Worm (Caenorhabditis elegans) whole organism, L1 larva: ENCODE measurements around the gene fbxa-196.

Experiments used
- C04F5.9 ChIP-seq: sonication (generic microtip); optimal IDR thresholded peaks from 2 replicates; lab custom pipeline; 2016; ENCODE audit warnings: missing genetic modification characterization, missing compliant biosample characterization
- C16A3.4 ChIP-seq: fragments of 150-350 bp; optimal IDR thresholded peaks from 2 replicates; lab custom pipeline; 2014; ENCODE audit warnings: missing biosample characterization, missing genetic modification characterization
- C34B4.2 ChIP-seq: sonication (generic microtip); optimal IDR thresholded peaks from 2 replicates; lab custom pipeline; 2017; ENCODE audit warnings: mild to moderate bottlenecking, missing genetic modification characterization, missing compliant biosample characterization
- F16B12.6 ChIP-seq: fragments of 150-350 bp; optimal IDR thresholded peaks from 2 replicates; lab custom pipeline; 2014; ENCODE audit warnings: missing biosample characterization, missing genetic modification characterization
- alr-1 ChIP-seq: fragments of 200-800 bp; sonication (Bioruptor generic); optimal IDR thresholded peaks from 2 replicates; lab custom pipeline; 2018; ENCODE audit warnings: borderline replicate concordance, mild to moderate bottlenecking, missing genetic modification characterization, missing compliant biosample characterization
- ama-1 ChIP-seq: fragments of 150-350 bp; optimal IDR thresholded peaks from 2 replicates; lab custom pipeline; 2014
- ceh-82 ChIP-seq, 3 experiments: fragments of 150-350 bp in 1 of 3; sonication (generic microtip) in 2 of 3; optimal IDR thresholded peaks; 2 replicates each; lab custom pipeline; 2014 to 2017; ENCODE audit warnings: missing biosample characterization in 3 of 3, missing genetic modification characterization in 3 of 3
- ceh-90 ChIP-seq: sonication (generic microtip); optimal IDR thresholded peaks from 2 replicates; lab custom pipeline; 2016; ENCODE audit warnings: missing genetic modification characterization, missing compliant biosample characterization
- dpl-1 ChIP-seq, 3 experiments: fragments of 150-350 bp in 2 of 3; sonication (generic microtip) in 1 of 3; optimal IDR thresholded peaks; 2 replicates each; lab custom pipeline; 2014 to 2017; ENCODE audit warnings: missing biosample characterization in 3 of 3, missing genetic modification characterization in 3 of 3, missing genetic modification reagents in 3 of 3
- dsc-1 ChIP-seq: sonication (generic microtip); optimal IDR thresholded peaks from 2 replicates; lab custom pipeline; 2016; ENCODE audit warnings: mild to moderate bottlenecking, missing genetic modification characterization, missing compliant biosample characterization
- egl-13 ChIP-seq: sonication (generic microtip); optimal IDR thresholded peaks from 2 replicates; lab custom pipeline; 2016; ENCODE audit warnings: missing genotype, missing genetic modification reagents, missing genetic modification characterization, missing compliant biosample characterization
- elt-2 ChIP-seq: sonication (generic microtip); optimal IDR thresholded peaks from 2 replicates; lab custom pipeline; 2016; ENCODE audit warnings: missing genetic modification characterization, mild to moderate bottlenecking, inconsistent platforms, missing compliant biosample characterization, missing genetic modification reagents
- elt-3 ChIP-seq, 6 experiments: fragments of 150-350 bp in 1 of 6; sonication (generic microtip); optimal IDR thresholded peaks; 2 replicates each; lab custom pipeline; 2017 to 2018; ENCODE audit warnings: missing biosample characterization in 6 of 6, missing genetic modification characterization in 6 of 6, inconsistent platforms in 1 of 6
- fos-1 ChIP-seq: fragments of 150-350 bp; optimal IDR thresholded peaks from 2 replicates; lab custom pipeline; 2014; ENCODE audit warnings: missing biosample characterization, missing genetic modification characterization
- hlh-17 ChIP-seq: fragments of 200-800 bp; sonication (Bioruptor generic); optimal IDR thresholded peaks from 2 replicates; lab custom pipeline; 2018; ENCODE audit warnings: missing genetic modification characterization, mild to moderate bottlenecking, missing compliant biosample characterization, moderate library complexity, borderline replicate concordance
- isw-1 ChIP-seq: fragments of 200-800 bp; sonication (Bioruptor generic); IDR thresholded peaks from 2 replicates; pipeline ENCODE4 v1.3.6; 2022; ENCODE audit warnings: missing genetic modification characterization, missing compliant biosample characterization
- lin-13 ChIP-seq: fragments of 150-350 bp; optimal IDR thresholded peaks from 2 replicates; lab custom pipeline; 2014; ENCODE audit warnings: missing biosample characterization, missing genetic modification reagents, missing genetic modification characterization
- lin-35 ChIP-seq, 2 experiments: fragments of 150-350 bp; optimal IDR thresholded peaks; 2 replicates each; lab custom pipeline; 2014; ENCODE audit warnings: missing biosample characterization in 2 of 2, missing genetic modification characterization in 2 of 2, missing genetic modification reagents in 2 of 2
- lin-39 ChIP-seq: fragments of 150-350 bp; optimal IDR thresholded peaks from 2 replicates; lab custom pipeline; 2014; ENCODE audit warnings: missing biosample characterization, missing genetic modification reagents, missing genetic modification characterization
- lir-3 ChIP-seq: sonication (generic microtip); optimal IDR thresholded peaks from 2 replicates; lab custom pipeline; 2016; ENCODE audit warnings: mild to moderate bottlenecking, missing genetic modification characterization, moderate library complexity, missing compliant biosample characterization; ENCODE audit not compliant: poor library complexity
- mdl-1 ChIP-seq, 2 experiments: fragments of 150-350 bp; optimal IDR thresholded peaks; 2 replicates each; lab custom pipeline; 2014 to 2017; ENCODE audit warnings: missing biosample characterization in 2 of 2, missing genetic modification characterization in 2 of 2, inconsistent platforms in 1 of 2
- mef-2 ChIP-seq: fragments of 150-350 bp; optimal IDR thresholded peaks from 2 replicates; lab custom pipeline; 2014; ENCODE audit warnings: missing biosample characterization, missing genetic modification characterization
- nhr-11 ChIP-seq: fragments of 150-350 bp; optimal IDR thresholded peaks from 2 replicates; lab custom pipeline; 2014; ENCODE audit warnings: missing biosample characterization, missing genetic modification characterization
- nhr-12 ChIP-seq: sonication (generic microtip); optimal IDR thresholded peaks from 2 replicates; lab custom pipeline; 2017; ENCODE audit warnings: missing biosample characterization, missing genetic modification characterization
- nhr-19 ChIP-seq: fragments of 200-800 bp; sonication (Bioruptor generic); conservative IDR thresholded peaks from 2 replicates; pipeline ENCODE4 v1.3.6; 2022; ENCODE audit warnings: missing genetic modification characterization, missing compliant biosample characterization
- nhr-20 ChIP-seq: sonication (generic microtip); optimal IDR thresholded peaks from 2 replicates; lab custom pipeline; 2016; ENCODE audit warnings: mild to moderate bottlenecking, missing genetic modification characterization, missing compliant biosample characterization
- nhr-237 ChIP-seq: fragments of 150-350 bp; optimal IDR thresholded peaks from 2 replicates; lab custom pipeline; 2014; ENCODE audit warnings: missing biosample characterization, missing genetic modification characterization
- nhr-28 ChIP-seq: fragments of 150-350 bp; optimal IDR thresholded peaks from 2 replicates; lab custom pipeline; 2014; ENCODE audit warnings: missing biosample characterization, missing genetic modification characterization
- nhr-47 ChIP-seq: sonication (generic microtip); optimal IDR thresholded peaks from 2 replicates; lab custom pipeline; 2016; ENCODE audit warnings: mild to moderate bottlenecking, missing genetic modification characterization, moderate library complexity, missing compliant biosample characterization
- nhr-71 ChIP-seq: sonication (generic microtip); optimal IDR thresholded peaks from 2 replicates; lab custom pipeline; 2016; ENCODE audit warnings: mild to moderate bottlenecking, missing genetic modification characterization, moderate library complexity, missing compliant biosample characterization
- nhr-84 ChIP-seq: sonication (generic microtip); optimal IDR thresholded peaks from 2 replicates; lab custom pipeline; 2017; ENCODE audit warnings: missing biosample characterization, missing genetic modification characterization
- nhr-90 ChIP-seq: sonication (generic microtip); optimal IDR thresholded peaks from 2 replicates; lab custom pipeline; 2016; ENCODE audit warnings: mild to moderate bottlenecking, missing genetic modification characterization, missing compliant biosample characterization; ENCODE audit not compliant: poor library complexity
- pax-3 ChIP-seq: fragments of 200-800 bp; sonication (Bioruptor generic); optimal IDR thresholded peaks from 2 replicates; lab custom pipeline; 2018; ENCODE audit warnings: mild to moderate bottlenecking, missing genetic modification characterization, moderate library complexity, missing compliant biosample characterization
- rnt-1 ChIP-seq: sonication (generic microtip); optimal IDR thresholded peaks from 2 replicates; lab custom pipeline; 2016; ENCODE audit warnings: mild to moderate bottlenecking, missing genetic modification characterization, moderate library complexity, missing compliant biosample characterization
- skn-1 ChIP-seq: fragments of 150-350 bp; optimal IDR thresholded peaks from 2 replicates; lab custom pipeline; 2014; ENCODE audit warnings: missing biosample characterization, missing genetic modification characterization
- snpc-4 ChIP-seq: fragments of 150-350 bp; optimal IDR thresholded peaks from 2 replicates; lab custom pipeline; 2014; ENCODE audit warnings: missing biosample characterization, missing genetic modification characterization
- sptf-1 ChIP-seq: fragments of 150-350 bp; optimal IDR thresholded peaks from 2 replicates; lab custom pipeline; 2014; ENCODE audit warnings: missing biosample characterization, missing genetic modification characterization
- unc-130 ChIP-seq: fragments of 150-350 bp; optimal IDR thresholded peaks from 2 replicates; lab custom pipeline; 2017; ENCODE audit warnings: missing biosample characterization, missing genetic modification characterization, inconsistent platforms
- unc-62 ChIP-seq: fragments of 150-350 bp; optimal IDR thresholded peaks from 2 replicates; lab custom pipeline; 2014; ENCODE audit warnings: missing biosample characterization, missing genetic modification reagents, missing genetic modification characterization
- xbp-1 ChIP-seq: sonication (generic microtip); optimal IDR thresholded peaks from 2 replicates; lab custom pipeline; 2016; ENCODE audit warnings: missing genetic modification characterization, missing compliant biosample characterization
- ztf-11 ChIP-seq, 2 experiments: sonication (generic microtip); optimal IDR thresholded peaks; 2 replicates each; lab custom pipeline; 2016 to 2017; ENCODE audit warnings: missing genetic modification characterization in 2 of 2, missing biosample characterization in 1 of 2, missing compliant biosample characterization in 1 of 2

Gene fbxa-196

ce11 chrV:6436332-6436731 is 12.1 kb upstream of the fbxa-196 start, which contains the start of gene hpo-19:
Gene hpo-19 (plus strand): TSS chrV:6436645.
- no peak for TF ChIP-seq fos-1 (tag; lab: Kevin White, UChicago)
- TF ChIP-seq lin-35 (GFP tag; optimal IDR thresholded peaks at IDR 0.05; lab: Kevin White, UChicago): no peak
- no peak for TF ChIP-seq nhr-12
- no peak for TF ChIP-seq nhr-28 (tag; lab: Kevin White, UChicago)
- TF ChIP-seq ceh-82 (tag; optimal IDR thresholded peaks at IDR 0.05; lab: Kevin White, UChicago): no peak
- TF ChIP-seq elt-2 (tag; lab: Kevin White, UChicago): peak; percentile 19
- TF ChIP-seq elt-3 (tag; optimal IDR thresholded peaks at IDR 0.05; lab: Kevin White, UChicago): no peak
- no peak for TF ChIP-seq dpl-1 (GFP tag; optimal IDR thresholded peaks at IDR 0.05; lab: Kevin White, UChicago)

- TF ChIP-seq skn-1 (tag; lab: Kevin White, UChicago): no peak
- no peak for TF ChIP-seq sptf-1 (tag; lab: Kevin White, UChicago)
- TF ChIP-seq ceh-82 (tag; optimal IDR thresholded peaks at IDR 0.05; lab: Kevin White, UChicago): no peak
- TF ChIP-seq nhr-71 (tag; lab: Kevin White, UChicago): no peak
- no peak for TF ChIP-seq nhr-84 (tag; lab: Kevin White, UChicago)
These were observed 9.9 kb upstream of the fbxa-196 start, which contains the start of gene T05H4.4 for ce11 chrV:6438601-6439000. Gene T05H4.4 (plus strand): TSS chrV:6438901.

- TF ChIP-seq nhr-19 (GFP tag; lab: Robert Waterston, UW) (no peak), nhr-20 (tag; lab: Kevin White, UChicago) (no peak), mdl-1 (tag; optimal IDR thresholded peaks at IDR 0.05; lab: Kevin White, UChicago) (no peak), isw-1 (GFP tag; lab: Robert Waterston, UW) (no peak), xbp-1 (tag; lab: Kevin White, UChicago) (no peak), skn-1 (tag; lab: Kevin White, UChicago) (no peak), nhr-71 (tag; lab: Kevin White, UChicago) (no peak), nhr-90 (tag; lab: Kevin White, UChicago) (no peak), lin-35 (GFP tag; optimal IDR thresholded peaks at IDR 0.05; lab: Kevin White, UChicago) (no peak), ceh-82 (tag; optimal IDR thresholded peaks at IDR 0.05; lab: Kevin White, UChicago) (no peak), nhr-47 (tag; lab: Kevin White, UChicago) (no peak), C04F5.9 (no peak), C16A3.4 (no peak), unc-130 (tag; lab: Kevin White, UChicago) (no peak), ama-1 (lab: Kevin White, UChicago) (no peak), alr-1 (tag; lab: Kevin White, UChicago) (no peak), F16B12.6 (tag; lab: Kevin White, UChicago) (no peak), egl-13 (tag; lab: Kevin White, UChicago) (no peak)
- TF ChIP-seq, all 84 proteins: peak for 0
These were observed 6.8 kb upstream of the fbxa-196 start, which contains the start of gene T05H4.15 for ce11 chrV:6441613-6442012. Gene T05H4.15 (minus strand): TSS chrV:6441713.

- TF ChIP-seq lin-35 (GFP tag; optimal IDR thresholded peaks at IDR 0.05; lab: Kevin White, UChicago) (no peak), lir-3 (no peak)
These were observed 6.4 kb upstream of the fbxa-196 start, which contains the start of gene T05H4.3 for ce11 chrV:6442037-6442436. Gene T05H4.3 (plus strand): TSS chrV:6442337.

- TF ChIP-seq lin-39 (no peak), lin-13 (GFP tag; lab: Kevin White, UChicago) (no peak), ceh-90 (tag; lab: Kevin White, UChicago) (no peak), nhr-11 (tag; lab: Kevin White, UChicago) (no peak), hlh-17 (GFP tag; lab: Kevin White, UChicago) (no peak), mef-2 (tag; lab: Kevin White, UChicago) (no peak), ztf-11 (tag; optimal IDR thresholded peaks at IDR 0.05; lab: Kevin White, UChicago) (no peak), nhr-237 (tag; lab: Kevin White, UChicago) (no peak), dsc-1 (no peak), C34B4.2 (tag; lab: Kevin White, UChicago) (no peak), isw-1 (GFP tag; lab: Robert Waterston, UW) (no peak), sptf-1 (tag; lab: Kevin White, UChicago) (no peak), lin-35 (GFP tag; optimal IDR thresholded peaks at IDR 0.05; lab: Kevin White, UChicago) (peak in 1 of 2 experiments; percentile 4), rnt-1 (tag; lab: Kevin White, UChicago) (peak; percentile 13), pax-3 (tag; lab: Kevin White, UChicago) (no peak), egl-13 (tag; lab: Kevin White, UChicago) (no peak), unc-62 (GFP tag; lab: Kevin White, UChicago) (no peak), ama-1 (lab: Kevin White, UChicago) (no peak), elt-2 (tag; lab: Kevin White, UChicago) (peak; percentile 43), snpc-4 (no peak)
These were observed 1.9 kb downstream of the fbxa-196 start, which contains the start of gene acl-8 for ce11 chrV:6450129-6451011. Gene acl-8 (plus strand): TSS chrV:6450870.
